Fruit fly (Drosophila melanogaster) whole organism, embryonic: ENCODE data around the gene CG1542.

Source experiments
- BtbVII ChIP-seq: fragments of 200-800 bp; sonication (Bioruptor generic); optimal IDR thresholded peaks from 3 replicates; lab custom pipeline; 2017; ENCODE audit warnings: missing biosample characterization, mild to moderate bottlenecking, missing genetic modification characterization
- CG10979 ChIP-seq: fragments of 200-800 bp; sonication (Bioruptor generic); optimal IDR thresholded peaks from 2 replicates; lab custom pipeline; 2018; ENCODE audit warnings: missing biosample characterization, mild to moderate bottlenecking, missing genetic modification characterization, moderate library complexity
- CG13894 ChIP-seq: fragments of 200-800 bp; sonication (Bioruptor generic); optimal IDR thresholded peaks from 3 replicates; lab custom pipeline; 2018; ENCODE audit warnings: missing biosample characterization, mild to moderate bottlenecking, missing genetic modification characterization, moderate library complexity
- CG14667 ChIP-seq: fragments of 200-800 bp; sonication (Bioruptor generic); IDR thresholded peaks from 2 replicates; pipeline ENCODE4 v1.3.6; 2022; ENCODE audit warnings: missing biosample characterization, missing genetic modification characterization
- CG14965 ChIP-seq: fragments of 200-800 bp; sonication (Bioruptor generic); optimal IDR thresholded peaks from 2 replicates; lab custom pipeline; 2016; ENCODE audit warnings: missing biosample characterization, missing genetic modification characterization, borderline replicate concordance
- CG15269 ChIP-seq: fragments of 200-800 bp; sonication (Bioruptor generic); optimal IDR thresholded peaks from 2 replicates; lab custom pipeline; 2018; ENCODE audit warnings: missing biosample characterization, mild to moderate bottlenecking, missing genetic modification characterization, moderate library complexity
- CG15479 ChIP-seq: fragments of 200-800 bp; sonication (Bioruptor generic); optimal IDR thresholded peaks from 3 replicates; lab custom pipeline; 2019; ENCODE audit warnings: missing biosample characterization, mild to moderate bottlenecking, missing genetic modification characterization, moderate library complexity
- CG15696 ChIP-seq: fragments of 200-800 bp; sonication (Bioruptor generic); optimal IDR thresholded peaks from 2 replicates; lab custom pipeline; 2019; ENCODE audit warnings: missing biosample characterization, mild to moderate bottlenecking, missing genetic modification characterization, moderate library complexity
- CG17186 ChIP-seq: fragments of 200-800 bp; sonication (Bioruptor generic); optimal IDR thresholded peaks from 3 replicates; lab custom pipeline; 2017; ENCODE audit warnings: missing biosample characterization, missing genetic modification reagents, missing genetic modification characterization
- CG17328 ChIP-seq: fragments of 200-800 bp; sonication (Bioruptor generic); IDR thresholded peaks from 2 replicates; pipeline ENCODE4 v1.3.6; 2022; ENCODE audit warnings: missing biosample characterization, missing genetic modification characterization
- CG17568 ChIP-seq: fragments of 200-800 bp; sonication (Bioruptor generic); optimal IDR thresholded peaks from 2 replicates; lab custom pipeline; 2018; ENCODE audit warnings: missing biosample characterization, mild to moderate bottlenecking, missing genetic modification characterization, moderate library complexity
- CG18011 ChIP-seq: fragments of 200-800 bp; sonication (Bioruptor generic); optimal IDR thresholded peaks from 2 replicates; lab custom pipeline; 2017; ENCODE audit warnings: missing biosample characterization, missing genetic modification characterization, mild to moderate bottlenecking, moderate library complexity, missing genotype
- CG2129 ChIP-seq: fragments of 200-800 bp; sonication (Bioruptor generic); IDR thresholded peaks from 2 replicates; pipeline ENCODE4 v1.3.6; 2022; ENCODE audit warnings: missing biosample characterization, missing genetic modification characterization; ENCODE audit not compliant: partially characterized antibody
- CG30403 ChIP-seq: fragments of 200-800 bp; sonication (Bioruptor generic); optimal IDR thresholded peaks from 3 replicates; lab custom pipeline; 2016; ENCODE audit warnings: missing biosample characterization, missing genetic modification characterization
- CG33213 ChIP-seq: fragments of 200-800 bp; sonication (Bioruptor generic); optimal IDR thresholded peaks from 3 replicates; lab custom pipeline; 2016; ENCODE audit warnings: missing biosample characterization, missing genetic modification characterization
- CG33557 ChIP-seq: fragments of 200-800 bp; sonication (Bioruptor generic); optimal IDR thresholded peaks from 2 replicates; lab custom pipeline; 2019; ENCODE audit warnings: missing biosample characterization, mild to moderate bottlenecking, missing genetic modification characterization, moderate library complexity
- CG3838 ChIP-seq: fragments of 200-800 bp; sonication (Bioruptor generic); optimal IDR thresholded peaks from 3 replicates; lab custom pipeline; 2016; ENCODE audit warnings: missing biosample characterization, missing genetic modification characterization
- CG6813 ChIP-seq: fragments of 200-800 bp; sonication (Bioruptor generic); optimal IDR thresholded peaks from 2 replicates; lab custom pipeline; 2017; ENCODE audit warnings: missing biosample characterization, missing genetic modification characterization, mild to moderate bottlenecking, moderate library complexity, missing genetic modification reagents
- CG7372 ChIP-seq: fragments of 200-800 bp; sonication (Bioruptor generic); IDR thresholded peaks from 2 replicates; pipeline ENCODE4 v1.3.6; 2022; ENCODE audit warnings: missing biosample characterization, missing genetic modification characterization
- CG7786 ChIP-seq: fragments of 200-800 bp; sonication (Bioruptor generic); optimal IDR thresholded peaks from 2 replicates; lab custom pipeline; 2016; ENCODE audit warnings: missing biosample characterization, missing genetic modification characterization
- CG9215 ChIP-seq: fragments of 200-800 bp; sonication (Bioruptor generic); IDR thresholded peaks from 2 replicates; pipeline ENCODE4 v1.3.6; 2022; ENCODE audit warnings: missing biosample characterization, missing genetic modification characterization
- Mad ChIP-seq: fragments of 200-800 bp; sonication (Bioruptor generic); optimal IDR thresholded peaks from 2 replicates; lab custom pipeline; 2016; ENCODE audit warnings: missing biosample characterization, missing genetic modification characterization
- Myb ChIP-seq: fragments of 200-800 bp; sonication (Bioruptor generic); optimal IDR thresholded peaks from 2 replicates; lab custom pipeline; 2016; ENCODE audit warnings: missing biosample characterization, missing genetic modification characterization
- NC2α ChIP-seq: fragments of 200-800 bp; sonication (Bioruptor generic); optimal IDR thresholded peaks from 2 replicates; lab custom pipeline; 2016; ENCODE audit warnings: missing biosample characterization, missing genetic modification characterization
- Rx ChIP-seq: fragments of 200-800 bp; sonication (Bioruptor generic); IDR thresholded peaks from 2 replicates; pipeline ENCODE4 v1.3.6; 2022; ENCODE audit warnings: missing biosample characterization, missing genetic modification characterization
- Vsx1 ChIP-seq: fragments of 200-800 bp; sonication (Bioruptor generic); optimal IDR thresholded peaks from 2 replicates; lab custom pipeline; 2017; ENCODE audit warnings: missing biosample characterization, mild to moderate bottlenecking, missing genetic modification characterization, missing genetic modification reagents
- cato ChIP-seq: fragments of 200-800 bp; sonication (Bioruptor generic); optimal IDR thresholded peaks from 2 replicates; lab custom pipeline; 2016; ENCODE audit warnings: missing biosample characterization, missing genetic modification characterization, borderline replicate concordance
- crol ChIP-seq: fragments of 200-800 bp; sonication (Bioruptor generic); IDR thresholded peaks from 2 replicates; pipeline ENCODE4 v1.3.6; 2022; ENCODE audit warnings: missing biosample characterization, missing genetic modification characterization
- cwo ChIP-seq: fragments of 200-800 bp; sonication (Bioruptor generic); optimal IDR thresholded peaks from 3 replicates; lab custom pipeline; 2017; ENCODE audit warnings: missing biosample characterization, missing genetic modification characterization, mild to moderate bottlenecking, moderate library complexity, missing genetic modification reagents
- dan ChIP-seq: fragments of 200-800 bp; sonication (Bioruptor generic); IDR thresholded peaks from 2 replicates; pipeline ENCODE4 v1.3.6; 2022; ENCODE audit warnings: missing biosample characterization, missing genetic modification characterization
- dmrt11E ChIP-seq: fragments of 200-800 bp; sonication (Bioruptor generic); optimal IDR thresholded peaks from 3 replicates; lab custom pipeline; 2018; ENCODE audit warnings: missing biosample characterization, mild to moderate bottlenecking, missing genetic modification characterization, moderate library complexity
- fu2 ChIP-seq: fragments of 200-800 bp; sonication (Bioruptor generic); optimal IDR thresholded peaks from 2 replicates; lab custom pipeline; 2016; ENCODE audit warnings: missing biosample characterization, missing genetic modification characterization
- gce ChIP-seq: fragments of 200-800 bp; sonication (Bioruptor generic); IDR thresholded peaks from 3 replicates; pipeline ENCODE4 v1.3.6; 2022; ENCODE audit warnings: missing biosample characterization, missing genetic modification characterization
- jing ChIP-seq: fragments of 200-800 bp; sonication (Bioruptor generic); optimal IDR thresholded peaks from 2 replicates; lab custom pipeline; 2018; ENCODE audit warnings: missing biosample characterization, mild to moderate bottlenecking, missing genetic modification characterization
- kay ChIP-seq: fragments of 200-800 bp; sonication (Bioruptor generic); optimal IDR thresholded peaks from 2 replicates; lab custom pipeline; 2016; ENCODE audit warnings: missing biosample characterization, missing genetic modification characterization
- lbe ChIP-seq: fragments of 200-800 bp; sonication (Bioruptor generic); optimal IDR thresholded peaks from 2 replicates; lab custom pipeline; 2016; ENCODE audit warnings: missing biosample characterization, mild to moderate bottlenecking, missing genetic modification characterization
- lilli ChIP-seq: fragments of 200-800 bp; sonication (Bioruptor generic); optimal IDR thresholded peaks from 3 replicates; lab custom pipeline; 2016; ENCODE audit warnings: missing biosample characterization, missing genetic modification characterization
- mld ChIP-seq: fragments of 200-800 bp; sonication (Bioruptor generic); IDR thresholded peaks from 3 replicates; pipeline ENCODE4 v1.3.6; 2022; ENCODE audit warnings: missing biosample characterization, missing genetic modification characterization; ENCODE audit not compliant: partially characterized antibody
- psq ChIP-seq: fragments of 200-800 bp; sonication (Bioruptor generic); optimal IDR thresholded peaks from 2 replicates; lab custom pipeline; 2017; ENCODE audit warnings: missing biosample characterization, missing genetic modification characterization
- sc ChIP-seq, 3 experiments: fragments of >200 bp in 2 of 3; fragments of 200-800 bp in 1 of 3; sonication (Bioruptor generic) in 1 of 3; optimal IDR thresholded peaks; 2 replicates in 2 of 3; 3 replicates in 1 of 3; lab custom pipeline; 2017; ENCODE audit warnings: mild to moderate bottlenecking in 1 of 3, missing biosample characterization in 1 of 3, missing genetic modification characterization in 1 of 3, missing genetic modification reagents in 1 of 3
- scrt ChIP-seq: fragments of 200-800 bp; sonication (Bioruptor generic); optimal IDR thresholded peaks from 2 replicates; lab custom pipeline; 2018; ENCODE audit warnings: missing biosample characterization, mild to moderate bottlenecking, missing genetic modification characterization, moderate library complexity
- slbo ChIP-seq: fragments of 200-800 bp; sonication (Bioruptor generic); IDR thresholded peaks from 2 replicates; pipeline ENCODE4 v1.3.6; 2022; ENCODE audit warnings: missing biosample characterization, missing genetic modification characterization
- slp2 ChIP-seq: fragments of 200-800 bp; sonication (Bioruptor generic); optimal IDR thresholded peaks from 2 replicates; lab custom pipeline; 2016; ENCODE audit warnings: missing biosample characterization, missing genetic modification characterization
- sna ChIP-seq: fragments of 200-800 bp; sonication (Bioruptor generic); IDR thresholded peaks from 2 replicates; pipeline ENCODE4 v1.3.6; 2022; ENCODE audit warnings: missing biosample characterization, missing genetic modification characterization; ENCODE audit not compliant: partially characterized antibody
- trem ChIP-seq: fragments of 200-800 bp; optimal IDR thresholded peaks from 3 replicates; lab custom pipeline; 2019; ENCODE audit warnings: missing biosample characterization, mild to moderate bottlenecking, missing genetic modification characterization, moderate library complexity
- unpg ChIP-seq: fragments of 200-800 bp; sonication (Bioruptor generic); optimal IDR thresholded peaks from 3 replicates; lab custom pipeline; 2018; ENCODE audit warnings: missing biosample characterization, mild to moderate bottlenecking, missing genetic modification characterization, moderate library complexity
- vfl ChIP-seq: fragments of 200-800 bp; sonication (Bioruptor generic); optimal IDR thresholded peaks from 2 replicates; lab custom pipeline; 2016; ENCODE audit warnings: missing biosample characterization, missing genetic modification characterization
- wor ChIP-seq: fragments of 200-800 bp; sonication (Bioruptor generic); IDR thresholded peaks from 2 replicates; pipeline ENCODE4 v1.3.6; 2022; ENCODE audit warnings: missing biosample characterization, missing genetic modification characterization
- yki ChIP-seq: fragments of >200 bp; optimal IDR thresholded peaks from 3 replicates; lab custom pipeline; 2018

Gene CG1542

dm6 chr3R:31220456-31221336 lies 7.4 kb downstream of the CG1542 start, which contains the start of gene CG12054:
CG12054 (plus strand) TSS chr3R:31220702.
- TF ChIP-seq CG3838 (GFP tag; lab: Kevin White, UChicago): no peak
- peak; percentile 20 for TF ChIP-seq lbe (GFP tag; lab: Kevin White, UChicago)
- TF ChIP-seq CG15269 (tag; lab: Kevin White, UChicago): no peak
- TF ChIP-seq BtbVII (GFP tag; lab: Kevin White, UChicago): no peak
- no peak for TF ChIP-seq CG17568
- no peak for TF ChIP-seq mld
- peak; percentile 17 for TF ChIP-seq Mad (GFP tag; lab: Kevin White, UChicago)
- no peak for TF ChIP-seq Vsx1 (GFP tag; lab: Kevin White, UChicago)
- peak; percentile 9 for TF ChIP-seq lilli (GFP tag; lab: Kevin White, UChicago)
- no peak for TF ChIP-seq gce (GFP tag; lab: Robert Waterston, UW)
- peak; percentile 15 for TF ChIP-seq CG33557 (GFP tag; lab: Kevin White, UChicago)
- TF ChIP-seq slp2 (GFP tag; lab: Kevin White, UChicago): no peak
- no peak for TF ChIP-seq psq (GFP tag; lab: Kevin White, UChicago)
- no peak for TF ChIP-seq scrt (GFP tag; lab: Kevin White, UChicago)
- TF ChIP-seq CG7786 (GFP tag; lab: Kevin White, UChicago): no peak
- no peak for TF ChIP-seq CG30403 (GFP tag; lab: Kevin White, UChicago)
- no peak for TF ChIP-seq CG2129 (GFP tag; lab: Robert Waterston, UW)
- TF ChIP-seq CG13894 (tag; lab: Kevin White, UChicago): peak; percentile 7
- TF ChIP-seq wor (GFP tag; lab: Robert Waterston, UW): no peak
- no peak for TF ChIP-seq sc (optimal IDR thresholded peaks at IDR 0.05; lab: Kevin White, UChicago)
- no peak for TF ChIP-seq sc (GFP tag; optimal IDR thresholded peaks at IDR 0.05; lab: Kevin White, UChicago)
- TF ChIP-seq kay (GFP tag; lab: Kevin White, UChicago): no peak
- TF ChIP-seq CG18011 (GFP tag; lab: Kevin White, UChicago): no peak
- TF ChIP-seq NC2α (GFP tag; lab: Kevin White, UChicago): no peak
- peak; percentile 3 for TF ChIP-seq Myb (GFP tag; lab: Kevin White, UChicago)
- TF ChIP-seq unpg (GFP tag; lab: Kevin White, UChicago): no peak
- no peak for TF ChIP-seq cwo (GFP tag; lab: Kevin White, UChicago)
- TF ChIP-seq fu2 (GFP tag; lab: Kevin White, UChicago): peak; percentile 45
- TF ChIP-seq trem (tag; lab: Kevin White, UChicago): no peak
- TF ChIP-seq Rx: no peak
- TF ChIP-seq CG33213 (GFP tag; lab: Kevin White, UChicago): peak; percentile 26
- no peak for TF ChIP-seq sna (GFP tag; lab: Robert Waterston, UW)
- TF ChIP-seq jing (GFP tag; lab: Kevin White, UChicago): no peak
- no peak for TF ChIP-seq dmrt11E (tag; lab: Kevin White, UChicago)
- TF ChIP-seq crol (GFP tag; lab: Robert Waterston, UW): no peak
- TF ChIP-seq CG14667 (GFP tag; lab: Robert Waterston, UW): no peak
- TF ChIP-seq yki (lab: Kevin White, UChicago): no peak
- no peak for TF ChIP-seq CG14965 (GFP tag; lab: Kevin White, UChicago)
- peak; percentile 93 for TF ChIP-seq CG15479 (GFP tag; lab: Kevin White, UChicago)
- TF ChIP-seq vfl: no peak
- TF ChIP-seq CG7372: no peak
- TF ChIP-seq cato (GFP tag; lab: Kevin White, UChicago): no peak
- TF ChIP-seq CG6813 (GFP tag; lab: Kevin White, UChicago): no peak
- TF ChIP-seq CG17328: no peak
- no peak for TF ChIP-seq dan (GFP tag; lab: Robert Waterston, UW)
- no peak for TF ChIP-seq slbo (GFP tag; lab: Robert Waterston, UW)
- no peak for TF ChIP-seq CG15696 (tag; lab: Kevin White, UChicago)
- no peak for TF ChIP-seq CG9215 (GFP tag; lab: Robert Waterston, UW)
- peak; percentile 9 for TF ChIP-seq CG17186 (GFP tag; lab: Kevin White, UChicago)
- no peak for TF ChIP-seq CG10979 (tag; lab: Kevin White, UChicago)
